Fruit fly (Drosophila melanogaster) whole organism, wandering third instar larva: ENCODE data around the gene CG14855.
A peak's percentile ranks its signal among the peaks of the same experiment; 100 is the strongest.

ENCODE experiments used
- Abd-B ChIP-seq: fragments of >200 bp; optimal IDR thresholded peaks from 2 replicates; lab custom pipeline; 2017; ENCODE audit warnings: missing biosample characterization, missing genetic modification characterization
- CG32264 ChIP-seq: fragments of 200-800 bp; sonication (Bioruptor generic); optimal IDR thresholded peaks from 2 replicates; lab custom pipeline; 2016; ENCODE audit warnings: missing biosample characterization, missing genetic modification characterization
- CG9705 ChIP-seq: fragments of 200-800 bp; sonication (Bioruptor generic); optimal IDR thresholded peaks from 2 replicates; lab custom pipeline; 2018; ENCODE audit warnings: missing biosample characterization, mild to moderate bottlenecking, missing genetic modification characterization
- CrebA ChIP-seq: fragments of 200-800 bp; sonication (Bioruptor generic); optimal IDR thresholded peaks from 2 replicates; lab custom pipeline; 2016; ENCODE audit warnings: missing biosample characterization, mild to moderate bottlenecking, missing genetic modification characterization, borderline replicate concordance
- Dfd ChIP-seq: fragments of >200 bp; optimal IDR thresholded peaks from 2 replicates; lab custom pipeline; 2017; ENCODE audit warnings: missing biosample characterization, missing genetic modification characterization
- Dif ChIP-seq: fragments of 200-275, 200-300 bp; sonication (Bioruptor generic); optimal IDR thresholded peaks from 2 replicates; lab custom pipeline; 2018; ENCODE audit warnings: missing biosample characterization, missing genetic modification characterization; ENCODE audit not compliant: partially characterized antibody
- GATAd ChIP-seq: sonication (Bioruptor generic); optimal IDR thresholded peaks from 2 replicates; lab custom pipeline; 2016; ENCODE audit warnings: missing biosample characterization, missing genetic modification characterization
- HLH106 ChIP-seq: fragments of 200-800 bp; optimal IDR thresholded peaks from 3 replicates; lab custom pipeline; 2019; ENCODE audit warnings: missing biosample characterization, mild to moderate bottlenecking, missing genetic modification characterization, moderate library complexity
- Hnf4 ChIP-seq: fragments of 200-800 bp; sonication (Bioruptor generic); optimal IDR thresholded peaks from 2 replicates; lab custom pipeline; 2016; ENCODE audit warnings: missing biosample characterization, mild to moderate bottlenecking, missing genetic modification characterization
- Hr78 ChIP-seq: fragments of >200 bp; optimal IDR thresholded peaks from 2 replicates; lab custom pipeline; 2017; ENCODE audit warnings: missing biosample characterization, missing genetic modification characterization
- Hr83 ChIP-seq: fragments of 200-300 bp; sonication (Bioruptor generic); optimal IDR thresholded peaks from 2 replicates; lab custom pipeline; 2016; ENCODE audit warnings: missing biosample characterization, mild to moderate bottlenecking, missing genetic modification characterization, moderate library complexity; ENCODE audit not compliant: poor library complexity, severe bottlenecking
- Jra ChIP-seq: sonication (Bioruptor generic); optimal IDR thresholded peaks from 2 replicates; lab custom pipeline; 2016; ENCODE audit warnings: missing biosample characterization, missing genetic modification characterization
- Mio ChIP-seq: sonication (Bioruptor generic); optimal IDR thresholded peaks from 2 replicates; lab custom pipeline; 2016; ENCODE audit warnings: missing biosample characterization, missing genetic modification characterization
- Myc ChIP-seq: fragments of >200 bp; optimal IDR thresholded peaks from 2 replicates; lab custom pipeline; 2017
- N ChIP-seq: fragments of >200 bp; optimal IDR thresholded peaks from 2 replicates; lab custom pipeline; 2018; ENCODE audit warnings: missing biosample characterization, missing external identifiers, missing genetic modification characterization
- Rel ChIP-seq, 2 experiments: fragments of 200-800 bp; sonication (Bioruptor generic) in 1 of 2; optimal IDR thresholded peaks; 2 replicates in 1 of 2; 3 replicates in 1 of 2; lab custom pipeline; 2016 to 2019; ENCODE audit warnings: mild to moderate bottlenecking in 2 of 2, missing biosample characterization in 2 of 2, missing genetic modification characterization in 2 of 2, moderate library complexity in 1 of 2
- Sp1 ChIP-seq: fragments of 200-800 bp; sonication (Bioruptor generic); optimal IDR thresholded peaks from 3 replicates; lab custom pipeline; 2019; ENCODE audit warnings: missing biosample characterization, mild to moderate bottlenecking, missing genetic modification characterization, moderate library complexity
- Vsx2 ChIP-seq: fragments of 200-300, 225-300 bp; sonication (Bioruptor generic); optimal IDR thresholded peaks from 2 replicates; lab custom pipeline; 2018; ENCODE audit warnings: missing biosample characterization, missing genetic modification characterization; ENCODE audit not compliant: partially characterized antibody
- br ChIP-seq: fragments of 200-800 bp; sonication (Bioruptor generic); optimal IDR thresholded peaks from 2 replicates; lab custom pipeline; 2016; ENCODE audit warnings: missing biosample characterization, missing genetic modification characterization
- brk ChIP-seq: fragments of 200-800 bp; sonication (Bioruptor generic); optimal IDR thresholded peaks from 2 replicates; lab custom pipeline; 2016; ENCODE audit warnings: missing biosample characterization, mild to moderate bottlenecking, missing genetic modification characterization
- dl ChIP-seq, 2 experiments: fragments of 175-275, 200-275 bp in 1 of 2; fragments of 200-275 bp in 1 of 2; sonication (Bioruptor generic); optimal IDR thresholded peaks; lab custom pipeline; 2018; ENCODE audit warnings: mild to moderate bottlenecking in 2 of 2, missing biosample characterization in 2 of 2, missing genetic modification characterization in 2 of 2, moderate library complexity in 2 of 2; ENCODE audit not compliant: partially characterized antibody in 2 of 2, insufficient read depth in 1 of 2
- dmrt93B ChIP-seq: fragments of 200-800 bp; sonication (Bioruptor generic); optimal IDR thresholded peaks from 2 replicates; lab custom pipeline; 2018; ENCODE audit warnings: missing biosample characterization, mild to moderate bottlenecking, missing genetic modification characterization
- dsf ChIP-seq: sonication (Bioruptor generic); optimal IDR thresholded peaks from 2 replicates; lab custom pipeline; 2016; ENCODE audit warnings: missing biosample characterization, missing genetic modification characterization, borderline replicate concordance
- ey ChIP-seq: fragments of 200-800 bp; sonication (Bioruptor generic); optimal IDR thresholded peaks from 2 replicates; lab custom pipeline; 2016; ENCODE audit warnings: missing biosample characterization, missing genetic modification characterization
- foxo ChIP-seq, 2 experiments: fragments of 200-800 bp; sonication (Bioruptor generic); optimal IDR thresholded peaks; 2 replicates in 1 of 2; 3 replicates in 1 of 2; lab custom pipeline; 2016 to 2017; ENCODE audit warnings: missing biosample characterization in 2 of 2, missing genetic modification characterization in 2 of 2
- fru ChIP-seq: fragments of 200-800 bp; sonication (Bioruptor generic); optimal IDR thresholded peaks from 3 replicates; lab custom pipeline; 2016; ENCODE audit warnings: missing biosample characterization, mild to moderate bottlenecking, missing genetic modification characterization
- h ChIP-seq: fragments of 200-800 bp; sonication (Bioruptor generic); optimal IDR thresholded peaks from 3 replicates; lab custom pipeline; 2016; ENCODE audit warnings: missing biosample characterization, mild to moderate bottlenecking, missing genetic modification characterization
- jim ChIP-seq: fragments of 175-275, 200-325 bp; sonication (Bioruptor generic); optimal IDR thresholded peaks from 2 replicates; lab custom pipeline; 2016; ENCODE audit warnings: missing biosample characterization, mild to moderate bottlenecking, missing genetic modification characterization
- lola ChIP-seq: fragments of >200 bp; optimal IDR thresholded peaks from 2 replicates; lab custom pipeline; 2017; ENCODE audit warnings: missing biosample characterization, missing genetic modification characterization
- pan ChIP-seq: fragments of >200 bp; optimal IDR thresholded peaks from 2 replicates; lab custom pipeline; 2017
- rgr ChIP-seq: fragments of 200-800 bp; sonication (Bioruptor generic); optimal IDR thresholded peaks from 3 replicates; lab custom pipeline; 2016; ENCODE audit warnings: missing biosample characterization, mild to moderate bottlenecking, missing genetic modification characterization
- sage ChIP-seq: fragments of 200-800 bp; sonication (Bioruptor generic); optimal IDR thresholded peaks from 2 replicates; lab custom pipeline; 2016; ENCODE audit warnings: missing biosample characterization, mild to moderate bottlenecking, missing genetic modification characterization
- sv ChIP-seq: fragments of 200-800 bp; sonication (Bioruptor generic); optimal IDR thresholded peaks from 3 replicates; lab custom pipeline; 2016; ENCODE audit warnings: missing biosample characterization, missing genetic modification characterization
- tai ChIP-seq: sonication (Bioruptor generic); optimal IDR thresholded peaks from 2 replicates; lab custom pipeline; 2016; ENCODE audit warnings: missing biosample characterization, missing genetic modification characterization
- usp ChIP-seq: fragments of >200 bp; optimal IDR thresholded peaks from 2 replicates; lab custom pipeline; 2017; ENCODE audit warnings: missing biosample characterization, missing genetic modification characterization
- woc ChIP-seq: sonication (Bioruptor generic); optimal IDR thresholded peaks from 2 replicates; lab custom pipeline; 2016; ENCODE audit warnings: missing biosample characterization, mild to moderate bottlenecking, missing genetic modification characterization

Gene CG14855

dm6 chr3R:14796294-14796693 is at the start of gene CG14855:
CG14855 (plus strand) TSS chr3R:14796305.
- TF ChIP-seq br (GFP tag; lab: Kevin White, UChicago) (no peak), Vsx2 (GFP tag; lab: Kevin White, UChicago) (peak; percentile 1), Hnf4 (GFP tag; lab: Kevin White, UChicago) (no peak)

dm6 chr3R:14747259-14747856 is 48.7 kb upstream of the CG14855 start:
- no peak for TF ChIP-seq dmrt93B (GFP tag; lab: Kevin White, UChicago)
- TF ChIP-seq Jra (GFP tag; lab: Kevin White, UChicago): no peak
- no peak for TF ChIP-seq Hr78 (GFP tag; lab: Kevin White, UChicago)
- TF ChIP-seq Hnf4 (GFP tag; lab: Kevin White, UChicago): no peak
- no peak for TF ChIP-seq CG9705 (GFP tag; lab: Kevin White, UChicago)
- no peak for TF ChIP-seq Hr83
- TF ChIP-seq sv (GFP tag; lab: Kevin White, UChicago): no peak
- TF ChIP-seq brk (GFP tag; lab: Kevin White, UChicago): no peak
- TF ChIP-seq Mio (GFP tag; lab: Kevin White, UChicago): no peak
- TF ChIP-seq rgr (GFP tag; lab: Kevin White, UChicago): no peak
- no peak for TF ChIP-seq CrebA
- no peak for TF ChIP-seq foxo (GFP tag; optimal IDR thresholded peaks at IDR 0.05; lab: Kevin White, UChicago)
- TF ChIP-seq Abd-B (GFP tag; lab: Kevin White, UChicago): no peak
- no peak for TF ChIP-seq Rel (GFP tag; optimal IDR thresholded peaks at IDR 0.05; lab: Kevin White, UChicago)
- no peak for TF ChIP-seq Rel (tag; optimal IDR thresholded peaks at IDR 0.05; lab: Kevin White, UChicago)
- no peak for TF ChIP-seq lola
- no peak for TF ChIP-seq h
- TF ChIP-seq ey (GFP tag; lab: Kevin White, UChicago): no peak
- TF ChIP-seq woc (GFP tag; lab: Kevin White, UChicago): no peak
- TF ChIP-seq, all 38 proteins: peak for 0

dm6 chr3R:14747915-14748314 is 48.2 kb upstream of the CG14855 start:
- TF ChIP-seq Myc (lab: Kevin White, UChicago): no peak
- TF ChIP-seq tai (GFP tag; lab: Kevin White, UChicago): no peak

dm6 chr3R:14748323-14749076 is 47.6 kb upstream of the CG14855 start:
- peak in 1 of 2 experiments; percentile 5 for TF ChIP-seq dl (GFP tag; optimal IDR thresholded peaks at IDR 0.05; lab: Kevin White, UChicago; ENCODE audit: insufficient read depth in 1 of 2, partially characterized antibody in 2 of 2)
- no peak for TF ChIP-seq HLH106 (tag; lab: Kevin White, UChicago)

dm6 chr3R:14749077-14749798 is 46.9 kb upstream of the CG14855 start:
- TF ChIP-seq Vsx2 (GFP tag; lab: Kevin White, UChicago): peak; percentile 87
- TF ChIP-seq Dfd (GFP tag; lab: Kevin White, UChicago): no peak
- TF ChIP-seq brk (GFP tag; lab: Kevin White, UChicago): peak; percentile 33
- no peak for TF ChIP-seq GATAd
- peak; percentile 2 for TF ChIP-seq sage (GFP tag; lab: Kevin White, UChicago)
- TF ChIP-seq CrebA: peak; percentile 43
- TF ChIP-seq lola: no peak
- TF ChIP-seq Dif: peak; percentile 94
- no peak for TF ChIP-seq woc (GFP tag; lab: Kevin White, UChicago)
- TF ChIP-seq ey (GFP tag; lab: Kevin White, UChicago): peak; percentile 23
- no peak for TF ChIP-seq usp (GFP tag; lab: Kevin White, UChicago)
- peak; percentile 58 for TF ChIP-seq rgr (GFP tag; lab: Kevin White, UChicago)
- no peak for TF ChIP-seq dsf
- no peak for TF ChIP-seq Myc (lab: Kevin White, UChicago)
- TF ChIP-seq pan (lab: Kevin White, UChicago): no peak
- peak; percentile 63 for TF ChIP-seq Hnf4 (GFP tag; lab: Kevin White, UChicago)
- peak; percentile 65 for TF ChIP-seq br (GFP tag; lab: Kevin White, UChicago)
- peak; percentile 59 for TF ChIP-seq fru (GFP tag; lab: Kevin White, UChicago)
- TF ChIP-seq sv (GFP tag; lab: Kevin White, UChicago): peak; percentile 26
- no peak for TF ChIP-seq N (GFP tag; lab: Kevin White, UChicago)
- no peak for TF ChIP-seq jim
- TF ChIP-seq Rel (GFP tag; optimal IDR thresholded peaks at IDR 0.05; lab: Kevin White, UChicago): no peak
- peak; percentile 31 for TF ChIP-seq Rel (tag; optimal IDR thresholded peaks at IDR 0.05; lab: Kevin White, UChicago)
- peak; percentile 69 for TF ChIP-seq Sp1 (GFP tag; lab: Kevin White, UChicago)
- no peak for TF ChIP-seq dmrt93B (GFP tag; lab: Kevin White, UChicago)
- peak; percentile 12 for TF ChIP-seq Hr83
- TF ChIP-seq HLH106 (tag; lab: Kevin White, UChicago): peak; percentile 3
- TF ChIP-seq Mio (GFP tag; lab: Kevin White, UChicago): no peak
- no peak for TF ChIP-seq CG32264 (GFP tag; lab: Kevin White, UChicago)
- no peak for TF ChIP-seq Abd-B (GFP tag; lab: Kevin White, UChicago)
